Worm (Caenorhabditis elegans) whole organism, young adult: ENCODE data around the gene prp-21.

Experiments used
- C06A6.2 ChIP-seq: fragments of 200-800 bp; sonication (Bioruptor generic); conservative IDR thresholded peaks from 2 replicates; pipeline ENCODE4 v1.3.6; 2022; ENCODE audit warnings: missing genetic modification characterization, missing compliant biosample characterization
- F22D6.2 ChIP-seq: sonication (generic microtip); optimal IDR thresholded peaks from 2 replicates; lab custom pipeline; 2016; ENCODE audit warnings: mild to moderate bottlenecking, missing genetic modification characterization, missing compliant biosample characterization
- F23B12.7 ChIP-seq: sonication (generic microtip); optimal IDR thresholded peaks from 2 replicates; lab custom pipeline; 2017; ENCODE audit warnings: missing genetic modification characterization, mild to moderate bottlenecking, missing compliant biosample characterization, antibody characterized with exemption, moderate library complexity; ENCODE audit not compliant: insufficient read depth
- T07F8.4 ChIP-seq: sonication (generic microtip); optimal IDR thresholded peaks from 2 replicates; lab custom pipeline; 2016; ENCODE audit warnings: mild to moderate bottlenecking, missing genetic modification characterization, moderate library complexity, missing compliant biosample characterization
- ama-1 ChIP-seq, 3 experiments: fragments of 150-350 bp in 1 of 3; sonication (generic microtip) in 2 of 3; optimal IDR thresholded peaks; 2 replicates each; lab custom pipeline; 2014 to 2018; ENCODE audit warnings: missing biosample characterization in 2 of 3, missing genetic modification characterization in 2 of 3, missing genetic modification reagents in 2 of 3
- ekl-4 ChIP-seq: fragments of 200-800 bp; sonication (Bioruptor generic); IDR thresholded peaks from 2 replicates; pipeline ENCODE4 v1.3.6; 2022; ENCODE audit warnings: missing genetic modification reagents, missing genetic modification characterization, missing compliant biosample characterization
- hlh-12 ChIP-seq: sonication (generic microtip); optimal IDR thresholded peaks from 2 replicates; lab custom pipeline; 2016; ENCODE audit warnings: missing genetic modification characterization, missing compliant biosample characterization
- nfya-1 ChIP-seq: sonication (generic microtip); optimal IDR thresholded peaks from 2 replicates; lab custom pipeline; 2017; ENCODE audit warnings: antibody characterized with exemption, missing compliant biosample characterization, missing genetic modification characterization, borderline replicate concordance; ENCODE audit not compliant: insufficient read depth
- nhr-80 ChIP-seq: sonication (generic microtip); optimal IDR thresholded peaks from 2 replicates; lab custom pipeline; 2016; ENCODE audit warnings: missing genetic modification characterization, missing compliant biosample characterization
- repo-1 ChIP-seq: sonication (generic microtip); optimal IDR thresholded peaks from 2 replicates; lab custom pipeline; 2017; ENCODE audit warnings: mild to moderate bottlenecking, missing genetic modification characterization, missing compliant biosample characterization
- sea-2 ChIP-seq: fragments of 200-800 bp; sonication (Bioruptor generic); IDR thresholded peaks from 2 replicates; pipeline ENCODE4 v1.3.6; 2022; ENCODE audit warnings: missing genetic modification characterization, missing compliant biosample characterization
- snpc-4 ChIP-seq, 5 experiments: fragments of 150-350 bp in 1 of 5; sonication (generic microtip) in 4 of 5; optimal IDR thresholded peaks; 2 replicates each; lab custom pipeline; 2014 to 2018; ENCODE audit warnings: missing genetic modification characterization in 5 of 5, missing biosample characterization in 3 of 5, antibody characterized with exemption in 2 of 5, mild to moderate bottlenecking in 2 of 5, missing compliant biosample characterization in 2 of 5, missing genotype in 2 of 5, moderate library complexity in 2 of 5, missing genetic modification reagents in 1 of 5

ce11 chrII:470375-470774, 14.3 kb upstream of the prp-21 start, which contains the start of gene tomm-22:
- TF ChIP-seq ama-1 (optimal IDR thresholded peaks at IDR 0.05; lab: Kevin White, UChicago) (no peak), ama-1 (GFP tag; optimal IDR thresholded peaks at IDR 0.05; lab: Kevin White, UChicago) (no peak), C06A6.2 (GFP tag; lab: Robert Waterston, UW) (no peak), nhr-80 (tag; lab: Kevin White, UChicago) (no peak), snpc-4 (GFP tag; optimal IDR thresholded peaks at IDR 0.05; lab: Kevin White, UChicago) (no peak), snpc-4 (tag; optimal IDR thresholded peaks at IDR 0.05; lab: Kevin White, UChicago) (no peak), ekl-4 (GFP tag; lab: Robert Waterston, UW) (no peak), T07F8.4 (no peak), nfya-1 (tag; lab: Kevin White, UChicago) (no peak), F23B12.7 (tag; lab: Kevin White, UChicago) (no peak), F22D6.2 (tag; lab: Kevin White, UChicago) (no peak), sea-2 (GFP tag; lab: Robert Waterston, UW) (no peak), hlh-12 (tag; lab: Kevin White, UChicago) (no peak), repo-1 (no peak)
